Fruit fly (Drosophila melanogaster) whole organism, prepupa: Measurements from ENCODE around the gene RNF220.
A peak's percentile ranks its signal among the peaks of the same experiment; 100 is the strongest.

ENCODE experiments used
- Blimp-1 ChIP-seq: fragments of 200-800 bp; sonication (Bioruptor generic); optimal IDR thresholded peaks from 3 replicates; lab custom pipeline; 2017; ENCODE audit warnings: missing biosample characterization, missing genetic modification characterization, mild to moderate bottlenecking, moderate library complexity, missing genetic modification reagents
- CG15336 ChIP-seq: fragments of 200-800 bp; sonication (Bioruptor generic); IDR thresholded peaks from 2 replicates; pipeline ENCODE4 v1.3.6; 2022; ENCODE audit warnings: missing biosample characterization, missing genetic modification characterization
- CG1621 ChIP-seq: fragments of 200-800 bp; sonication (Bioruptor generic); optimal IDR thresholded peaks from 3 replicates; lab custom pipeline; 2018; ENCODE audit warnings: missing biosample characterization, mild to moderate bottlenecking, missing genetic modification characterization
- CG3032 ChIP-seq: fragments of 200-800 bp; optimal IDR thresholded peaks from 2 replicates; lab custom pipeline; 2019; ENCODE audit warnings: missing biosample characterization, mild to moderate bottlenecking, missing genetic modification characterization, moderate library complexity
- CG31627 ChIP-seq: fragments of 200-800 bp; sonication (Bioruptor generic); optimal IDR thresholded peaks from 3 replicates; lab custom pipeline; 2016; ENCODE audit warnings: missing biosample characterization, missing genetic modification characterization
- CG32006 ChIP-seq: fragments of 200-800 bp; sonication (Bioruptor generic); optimal IDR thresholded peaks from 3 replicates; lab custom pipeline; 2017; ENCODE audit warnings: missing biosample characterization, mild to moderate bottlenecking, missing genetic modification characterization
- CG34406 ChIP-seq: fragments of 200-800 bp; sonication (Bioruptor generic); optimal IDR thresholded peaks from 3 replicates; lab custom pipeline; 2016; ENCODE audit warnings: missing biosample characterization, missing genetic modification characterization
- CG3919 ChIP-seq: fragments of 200-800 bp; sonication (Bioruptor generic); optimal IDR thresholded peaks from 3 replicates; lab custom pipeline; 2016; ENCODE audit warnings: missing biosample characterization, missing genetic modification characterization
- CG4318 ChIP-seq: fragments of 200-800 bp; sonication (Bioruptor generic); optimal IDR thresholded peaks from 3 replicates; lab custom pipeline; 2017; ENCODE audit warnings: missing biosample characterization, mild to moderate bottlenecking, missing genetic modification characterization
- CG6163 ChIP-seq: fragments of 200-800 bp; sonication (Bioruptor generic); IDR thresholded peaks from 3 replicates; pipeline ENCODE4 v1.3.6; 2022; ENCODE audit warnings: missing biosample characterization, missing genetic modification characterization
- CG6276 ChIP-seq: fragments of 200-800 bp; sonication (Bioruptor generic); optimal IDR thresholded peaks from 2 replicates; lab custom pipeline; 2017; ENCODE audit warnings: missing biosample characterization, mild to moderate bottlenecking, missing genetic modification characterization
- CG6792 ChIP-seq: fragments of 200-800 bp; sonication (Bioruptor generic); optimal IDR thresholded peaks from 3 replicates; lab custom pipeline; 2016; ENCODE audit warnings: missing biosample characterization, missing genetic modification characterization
- CG6854 ChIP-seq: fragments of 200-800 bp; sonication (Bioruptor generic); optimal IDR thresholded peaks from 2 replicates; lab custom pipeline; 2017; ENCODE audit warnings: missing biosample characterization, mild to moderate bottlenecking, missing genetic modification characterization
- CG8119 ChIP-seq: fragments of 200-800 bp; sonication (Bioruptor generic); IDR thresholded peaks from 3 replicates; pipeline ENCODE4 v1.3.6; 2022; ENCODE audit warnings: missing biosample characterization, missing genetic modification characterization
- CG8632 ChIP-seq: fragments of 200-800 bp; sonication (Bioruptor generic); optimal IDR thresholded peaks from 3 replicates; lab custom pipeline; 2016; ENCODE audit warnings: missing biosample characterization, missing genetic modification characterization
- CG9139 ChIP-seq: fragments of 200-800 bp; sonication (Bioruptor generic); optimal IDR thresholded peaks from 3 replicates; lab custom pipeline; 2017; ENCODE audit warnings: missing biosample characterization, mild to moderate bottlenecking, missing genetic modification characterization
- Eip78C ChIP-seq: fragments of 200-800 bp; sonication (Bioruptor generic); peaks from one replicate; lab custom pipeline; 2016; ENCODE audit warnings: missing biosample characterization, missing genetic modification characterization
- Eip93F ChIP-seq: fragments of 200-800 bp; sonication (Bioruptor generic); optimal IDR thresholded peaks from 2 replicates; lab custom pipeline; 2016; ENCODE audit warnings: missing biosample characterization, mild to moderate bottlenecking, missing genetic modification characterization
- Gug ChIP-seq: fragments of 200-800 bp; sonication (Bioruptor generic); IDR thresholded peaks from 2 replicates; pipeline ENCODE4 v1.3.6; 2022; ENCODE audit warnings: missing biosample characterization, missing genetic modification characterization
- Hr38 ChIP-seq: sonication (Bioruptor generic); optimal IDR thresholded peaks from 2 replicates; lab custom pipeline; 2016; ENCODE audit warnings: missing biosample characterization, missing genetic modification characterization
- Met ChIP-seq: fragments of 200-800 bp; sonication (Bioruptor generic); optimal IDR thresholded peaks from 3 replicates; lab custom pipeline; 2016; ENCODE audit warnings: missing biosample characterization, missing genetic modification characterization
- OdsH ChIP-seq: fragments of 200-800 bp; sonication (Bioruptor generic); optimal IDR thresholded peaks from 3 replicates; lab custom pipeline; 2016; ENCODE audit warnings: missing biosample characterization, missing genetic modification characterization
- Smox ChIP-seq: fragments of 200-800 bp; sonication (Bioruptor generic); optimal IDR thresholded peaks from 3 replicates; lab custom pipeline; 2016; ENCODE audit warnings: missing biosample characterization, missing genetic modification characterization
- Sox14 ChIP-seq: fragments of 200-800 bp; sonication (Bioruptor generic); optimal IDR thresholded peaks from 3 replicates; lab custom pipeline; 2016; ENCODE audit warnings: missing biosample characterization, missing genetic modification characterization
- acj6 ChIP-seq: fragments of 200-800 bp; sonication (Bioruptor generic); optimal IDR thresholded peaks from 3 replicates; lab custom pipeline; 2016; ENCODE audit warnings: missing biosample characterization, missing genetic modification characterization
- dsx ChIP-seq: fragments of 200-800 bp; optimal IDR thresholded peaks from 3 replicates; lab custom pipeline; 2019; ENCODE audit warnings: missing biosample characterization, mild to moderate bottlenecking, missing genetic modification characterization, moderate library complexity; ENCODE audit not compliant: poor library complexity, severe bottlenecking
- eg ChIP-seq: fragments of 200-800 bp; sonication (Bioruptor generic); IDR thresholded peaks from 3 replicates; pipeline ENCODE4 v1.3.6; 2022; ENCODE audit warnings: missing biosample characterization, missing genetic modification characterization
- esn ChIP-seq: fragments of 200-800 bp; sonication (Bioruptor generic); optimal IDR thresholded peaks from 2 replicates; lab custom pipeline; 2016; ENCODE audit warnings: missing biosample characterization, mild to moderate bottlenecking, missing genetic modification characterization, moderate library complexity
- fkh ChIP-seq: fragments of 200-800 bp; sonication (Bioruptor generic); optimal IDR thresholded peaks from 3 replicates; lab custom pipeline; 2017; ENCODE audit warnings: missing biosample characterization, mild to moderate bottlenecking, missing genetic modification characterization, moderate library complexity
- lz ChIP-seq: fragments of 200-800 bp; sonication (Bioruptor generic); optimal IDR thresholded peaks from 3 replicates; lab custom pipeline; 2016; ENCODE audit warnings: missing biosample characterization, missing genetic modification characterization
- net ChIP-seq: fragments of 200-800 bp; sonication (Bioruptor generic); optimal IDR thresholded peaks from 3 replicates; lab custom pipeline; 2016; ENCODE audit warnings: missing biosample characterization, missing genetic modification characterization
- salr ChIP-seq, 2 experiments: fragments of 200-800 bp; sonication (Bioruptor generic); optimal IDR thresholded peaks; 3 replicates each; lab custom pipeline; 2016 to 2018; ENCODE audit warnings: missing biosample characterization in 2 of 2, missing genetic modification characterization in 2 of 2, mild to moderate bottlenecking in 1 of 2
- spab ChIP-seq: fragments of 200-800 bp; sonication (Bioruptor generic); optimal IDR thresholded peaks from 2 replicates; lab custom pipeline; 2017; ENCODE audit warnings: missing biosample characterization, mild to moderate bottlenecking, missing genetic modification characterization, missing genetic modification reagents
- ss ChIP-seq, 2 experiments: fragments of 200-800 bp; sonication (Bioruptor generic); optimal IDR thresholded peaks; 2 replicates in 1 of 2; 3 replicates in 1 of 2; lab custom pipeline; 2017 to 2018; ENCODE audit warnings: mild to moderate bottlenecking in 2 of 2, missing biosample characterization in 2 of 2, missing genetic modification characterization in 2 of 2, moderate library complexity in 1 of 2
- svp ChIP-seq: fragments of 200-800 bp; sonication (Bioruptor generic); peaks from one replicate; lab custom pipeline; 2016; ENCODE audit warnings: missing biosample characterization, missing genetic modification characterization

Gene RNF220

dm6 chr3R:22698208-22698607, 28.0 kb downstream of the RNF220 start, which contains the start of gene Cyp6d4:
Gene Cyp6d4, plus strand, starts transcription at chr3R:22698319.
- TF ChIP-seq CG9139 (GFP tag; lab: Kevin White, UChicago) = no peak
- no peak for TF ChIP-seq CG32006 (GFP tag; lab: Kevin White, UChicago)
- no peak for TF ChIP-seq Blimp-1 (GFP tag; lab: Kevin White, UChicago)
- TF ChIP-seq Eip78C (GFP tag; lab: Kevin White, UChicago) = no peak
- no peak for TF ChIP-seq CG15336 (GFP tag; lab: Robert Waterston, UW)
- TF ChIP-seq ss (GFP tag; optimal IDR thresholded peaks at IDR 0.05; lab: Kevin White, UChicago) = no peak
- TF ChIP-seq Hr38 = no peak
- no peak for TF ChIP-seq CG3919 (GFP tag; lab: Kevin White, UChicago)
- TF ChIP-seq esn (GFP tag; lab: Kevin White, UChicago) = no peak
- TF ChIP-seq spab (GFP tag; lab: Kevin White, UChicago) = no peak
- TF ChIP-seq CG6854 = no peak
- no peak for TF ChIP-seq Met (GFP tag; lab: Kevin White, UChicago)
- no peak for TF ChIP-seq Eip93F (GFP tag; lab: Kevin White, UChicago)
- TF ChIP-seq CG6792 = no peak
- no peak for TF ChIP-seq net (GFP tag; lab: Kevin White, UChicago)
- TF ChIP-seq salr (GFP tag; optimal IDR thresholded peaks at IDR 0.05; lab: Kevin White, UChicago) = no peak
- TF ChIP-seq CG6276 = no peak
- no peak for TF ChIP-seq Smox
- TF ChIP-seq CG4318 (GFP tag; lab: Kevin White, UChicago) = no peak
- TF ChIP-seq, all 60 proteins: peak for 0

- no peak for TF ChIP-seq acj6 (GFP tag; lab: Kevin White, UChicago)
- no peak for TF ChIP-seq Blimp-1 (GFP tag; lab: Kevin White, UChicago)
- no peak for TF ChIP-seq fkh (GFP tag; lab: Kevin White, UChicago)
- no peak for TF ChIP-seq esn (GFP tag; lab: Kevin White, UChicago)
- no peak for TF ChIP-seq svp (GFP tag; lab: Kevin White, UChicago)
- no peak for TF ChIP-seq eg (GFP tag; lab: Robert Waterston, UW)
- TF ChIP-seq Met (GFP tag; lab: Kevin White, UChicago) = no peak
- no peak for TF ChIP-seq CG8632 (GFP tag; lab: Kevin White, UChicago)
These were observed 31.6 kb downstream of the RNF220 start, which contains the start of gene cd for dm6 chr3R:22694659-22695058. Gene cd, plus strand, starts transcription at chr3R:22694959.

- TF ChIP-seq Eip93F (GFP tag; lab: Kevin White, UChicago) (no peak), CG8632 (GFP tag; lab: Kevin White, UChicago) (peak; percentile 54), CG31627 (GFP tag; lab: Kevin White, UChicago) (peak; percentile 8), CG6163 (peak; percentile 22; the same call in 1 of the 3 replicates), CG3919 (GFP tag; lab: Kevin White, UChicago) (no peak), CG6792 (peak; percentile 53), CG34406 (GFP tag; lab: Kevin White, UChicago) (peak; percentile 72), esn (GFP tag; lab: Kevin White, UChicago) (peak; percentile 65), salr (GFP tag; optimal IDR thresholded peaks at IDR 0.05; lab: Kevin White, UChicago) (no peak), lz (GFP tag; lab: Kevin White, UChicago) (peak; percentile 52), Smox (no peak), Sox14 (GFP tag; lab: Kevin White, UChicago) (peak; percentile 56), CG15336 (GFP tag; lab: Robert Waterston, UW) (peak; percentile 24; the same call in 1 of the 2 replicates), Gug (peak; percentile 40; the same call in 1 of the 2 replicates), CG8119 (GFP tag; lab: Robert Waterston, UW) (peak; percentile 63; the same call in 2 of the 3 replicates), CG1621 (tag; lab: Kevin White, UChicago) (no peak), dsx (peak; percentile 81), OdsH (GFP tag; lab: Kevin White, UChicago) (no peak), CG4318 (GFP tag; lab: Kevin White, UChicago) (no peak), CG3032 (tag; lab: Kevin White, UChicago) (peak; percentile 81)
These were observed 35.9 kb downstream of the RNF220 start, which contains the start of the genes wfs1 and Nup133 for dm6 chr3R:22690311-22690710. Gene wfs1, minus strand, starts transcription at chr3R:22690380. Gene Nup133, plus strand, starts transcription at chr3R:22690607.
